Fruit fly (Drosophila melanogaster) whole organism, embryonic: Measurements from ENCODE around the gene CG43922.

Experiments used
- Abd-B ChIP-seq: fragments of 200-800 bp; sonication (Bioruptor generic); optimal IDR thresholded peaks from 2 replicates; lab custom pipeline; 2018; ENCODE audit warnings: missing biosample characterization, mild to moderate bottlenecking, missing genetic modification characterization, moderate library complexity
- Asciz ChIP-seq: fragments of 200-800 bp; sonication (Bioruptor generic); optimal IDR thresholded peaks from 2 replicates; lab custom pipeline; 2017; ENCODE audit warnings: missing biosample characterization, mild to moderate bottlenecking, missing genetic modification characterization, missing genetic modification reagents
- C15 ChIP-seq: fragments of 200-800 bp; sonication (Bioruptor generic); IDR thresholded peaks from 3 replicates; pipeline ENCODE4 v1.3.6; 2022; ENCODE audit warnings: missing biosample characterization, missing genetic modification characterization
- CG10431 ChIP-seq: fragments of 200-800 bp; sonication (Bioruptor generic); optimal IDR thresholded peaks from 3 replicates; lab custom pipeline; 2018; ENCODE audit warnings: missing biosample characterization, mild to moderate bottlenecking, missing genetic modification characterization
- CG10565 ChIP-seq: fragments of 200-800 bp; sonication (Bioruptor generic); optimal IDR thresholded peaks from 3 replicates; lab custom pipeline; 2016; ENCODE audit warnings: missing biosample characterization, mild to moderate bottlenecking, missing genetic modification characterization
- CG10654 ChIP-seq: fragments of 200-800 bp; sonication (Bioruptor generic); optimal IDR thresholded peaks from 2 replicates; lab custom pipeline; 2016; ENCODE audit warnings: missing biosample characterization, missing genetic modification characterization
- CG11093 ChIP-seq: fragments of 200-800 bp; sonication (Bioruptor generic); IDR thresholded peaks from 3 replicates; pipeline ENCODE4 v1.3.6; 2022; ENCODE audit warnings: missing biosample characterization, missing genetic modification characterization
- CG12104 ChIP-seq: fragments of 200-800 bp; sonication (Bioruptor generic); optimal IDR thresholded peaks from 3 replicates; lab custom pipeline; 2016; ENCODE audit warnings: missing biosample characterization, missing genetic modification characterization
- CG12299 ChIP-seq: fragments of 200-800 bp; sonication (Bioruptor generic); optimal IDR thresholded peaks from 2 replicates; lab custom pipeline; 2018; ENCODE audit warnings: missing biosample characterization, mild to moderate bottlenecking, missing genetic modification characterization
- CG13287 ChIP-seq: fragments of 200-800 bp; sonication (Bioruptor generic); IDR thresholded peaks from 2 replicates; pipeline ENCODE4 v1.3.6; 2022; ENCODE audit warnings: missing biosample characterization, missing genetic modification characterization; ENCODE audit not compliant: partially characterized antibody
- CG13775 ChIP-seq: fragments of 200-800 bp; sonication (Bioruptor generic); optimal IDR thresholded peaks from 3 replicates; lab custom pipeline; 2017; ENCODE audit warnings: missing biosample characterization, mild to moderate bottlenecking, missing genetic modification characterization
- CG14050 ChIP-seq: fragments of 200-800 bp; sonication (Bioruptor generic); IDR thresholded peaks from 3 replicates; pipeline ENCODE4 v1.3.6; 2022; ENCODE audit warnings: missing biosample characterization, missing genetic modification characterization
- CG14965 ChIP-seq: fragments of 200-800 bp; sonication (Bioruptor generic); optimal IDR thresholded peaks from 2 replicates; lab custom pipeline; 2016; ENCODE audit warnings: missing biosample characterization, missing genetic modification characterization, borderline replicate concordance
- CG15514 ChIP-seq: fragments of 200-800 bp; sonication (Bioruptor generic); optimal IDR thresholded peaks from 3 replicates; lab custom pipeline; 2017; ENCODE audit warnings: missing biosample characterization, missing genetic modification characterization, mild to moderate bottlenecking, moderate library complexity, missing genetic modification reagents
- CG1603 ChIP-seq: fragments of 200-800 bp; sonication (Bioruptor generic); optimal IDR thresholded peaks from 2 replicates; lab custom pipeline; 2019; ENCODE audit warnings: missing biosample characterization, mild to moderate bottlenecking, missing genetic modification characterization, moderate library complexity
- CG16863 ChIP-seq: fragments of 200-800 bp; sonication (Bioruptor generic); optimal IDR thresholded peaks from 3 replicates; lab custom pipeline; 2016; ENCODE audit warnings: missing biosample characterization, missing genetic modification characterization
- CG17361 ChIP-seq: fragments of 200-800 bp; sonication (Bioruptor generic); IDR thresholded peaks from 3 replicates; pipeline ENCODE4 v1.3.6; 2022; ENCODE audit warnings: missing biosample characterization, missing genetic modification characterization
- CG17912 ChIP-seq: fragments of 200-800 bp; sonication (Bioruptor generic); optimal IDR thresholded peaks from 2 replicates; lab custom pipeline; 2018; ENCODE audit warnings: missing biosample characterization, mild to moderate bottlenecking, missing genetic modification characterization
- CG3281 ChIP-seq: fragments of 200-800 bp; sonication (Bioruptor generic); optimal IDR thresholded peaks from 3 replicates; lab custom pipeline; 2017; ENCODE audit warnings: missing biosample characterization, mild to moderate bottlenecking, missing genetic modification characterization
- CG43689 ChIP-seq: fragments of 200-800 bp; sonication (Bioruptor generic); IDR thresholded peaks from 2 replicates; pipeline ENCODE4 v1.3.6; 2022; ENCODE audit warnings: missing biosample characterization, missing genetic modification characterization
- CG4404 ChIP-seq: fragments of 200-800 bp; sonication (Bioruptor generic); IDR thresholded peaks from 2 replicates; pipeline ENCODE4 v1.3.6; 2022; ENCODE audit warnings: missing biosample characterization, missing genetic modification characterization
- CG6254 ChIP-seq: fragments of 200-800 bp; sonication (Bioruptor generic); optimal IDR thresholded peaks from 3 replicates; lab custom pipeline; 2017; ENCODE audit warnings: mild to moderate bottlenecking, missing biosample characterization, missing genetic modification reagents, missing genetic modification characterization
- CG6854 ChIP-seq: fragments of 200-800 bp; sonication (Bioruptor generic); optimal IDR thresholded peaks from 3 replicates; lab custom pipeline; 2017; ENCODE audit warnings: missing biosample characterization, mild to moderate bottlenecking, missing genetic modification characterization
- CG7271 ChIP-seq: fragments of 200-800 bp; sonication (Bioruptor generic); optimal IDR thresholded peaks from 2 replicates; lab custom pipeline; 2018; ENCODE audit warnings: missing biosample characterization, mild to moderate bottlenecking, missing genetic modification characterization, moderate library complexity
- CG7357 ChIP-seq: fragments of 200-800 bp; sonication (Bioruptor generic); IDR thresholded peaks from 3 replicates; pipeline ENCODE4 v1.3.6; 2022; ENCODE audit warnings: missing biosample characterization, missing genetic modification characterization
- CG8089 ChIP-seq: fragments of 200-800 bp; sonication (Bioruptor generic); optimal IDR thresholded peaks from 3 replicates; lab custom pipeline; 2016; ENCODE audit warnings: missing biosample characterization, missing genetic modification characterization
- CG8924 ChIP-seq: fragments of 200-800 bp; optimal IDR thresholded peaks from 3 replicates; lab custom pipeline; 2019; ENCODE audit warnings: missing biosample characterization, mild to moderate bottlenecking, missing genetic modification characterization, moderate library complexity
- CTCF ChIP-seq: fragments of 200-800 bp; sonication (Bioruptor generic); optimal IDR thresholded peaks from 2 replicates; lab custom pipeline; 2017; ENCODE audit warnings: missing biosample characterization, mild to moderate bottlenecking, missing genetic modification characterization, moderate library complexity
- CkIIα-i1 ChIP-seq: fragments of 200-800 bp; sonication (Bioruptor generic); IDR thresholded peaks from 2 replicates; pipeline ENCODE4 v1.3.6; 2022; ENCODE audit warnings: missing biosample characterization, missing genetic modification characterization
- Dfd ChIP-seq, 2 experiments: fragments of >200 bp; optimal IDR thresholded peaks; 2 replicates each; lab custom pipeline; 2017; ENCODE audit warnings: missing biosample characterization in 2 of 2, missing genetic modification characterization in 2 of 2
- Fer1 ChIP-seq: fragments of 200-800 bp; sonication (Bioruptor generic); optimal IDR thresholded peaks from 2 replicates; lab custom pipeline; 2017; ENCODE audit warnings: missing biosample characterization, mild to moderate bottlenecking, missing genetic modification characterization
- Hmr ChIP-seq: fragments of 200-800 bp; sonication (Bioruptor generic); optimal IDR thresholded peaks from 3 replicates; lab custom pipeline; 2017; ENCODE audit warnings: mild to moderate bottlenecking, missing biosample characterization, missing genetic modification reagents, missing genetic modification characterization
- Hsf ChIP-seq: fragments of 200-800 bp; sonication (Bioruptor generic); optimal IDR thresholded peaks from 3 replicates; lab custom pipeline; 2016; ENCODE audit warnings: missing biosample characterization, missing genetic modification characterization
- MESR4 ChIP-seq: fragments of 200-800 bp; sonication (Bioruptor generic); optimal IDR thresholded peaks from 2 replicates; lab custom pipeline; 2018; ENCODE audit warnings: missing biosample characterization, mild to moderate bottlenecking, missing genetic modification characterization, moderate library complexity
- Nf-YA ChIP-seq: fragments of 200-800 bp; sonication (Bioruptor generic); IDR thresholded peaks from 2 replicates; pipeline ENCODE4 v1.3.6; 2022; ENCODE audit warnings: missing biosample characterization, missing genetic modification characterization
- Side ChIP-seq: fragments of 200-800 bp; sonication (Bioruptor generic); optimal IDR thresholded peaks from 2 replicates; lab custom pipeline; 2016; ENCODE audit warnings: missing biosample characterization, missing genetic modification characterization
- Vsx1 ChIP-seq: fragments of 200-800 bp; sonication (Bioruptor generic); optimal IDR thresholded peaks from 2 replicates; lab custom pipeline; 2017; ENCODE audit warnings: missing biosample characterization, mild to moderate bottlenecking, missing genetic modification characterization, missing genetic modification reagents
- al ChIP-seq: fragments of 200-800 bp; sonication (Bioruptor generic); IDR thresholded peaks from 2 replicates; pipeline ENCODE4 v1.3.6; 2022; ENCODE audit warnings: missing biosample characterization, missing genetic modification characterization
- chn ChIP-seq: fragments of 200-800 bp; sonication (Bioruptor generic); optimal IDR thresholded peaks from 2 replicates; lab custom pipeline; 2016; ENCODE audit warnings: missing biosample characterization, missing genetic modification characterization
- dmrt99B ChIP-seq: fragments of 200-800 bp; sonication (Bioruptor generic); optimal IDR thresholded peaks from 2 replicates; lab custom pipeline; 2018; ENCODE audit warnings: missing biosample characterization, mild to moderate bottlenecking, missing genetic modification characterization, moderate library complexity
- gem ChIP-seq: fragments of 200-800 bp; sonication (Bioruptor generic); optimal IDR thresholded peaks from 2 replicates; lab custom pipeline; 2019; ENCODE audit warnings: missing biosample characterization, mild to moderate bottlenecking, missing genetic modification characterization, moderate library complexity
- insv ChIP-seq, 2 experiments: fragments of 200-800 bp; sonication (Bioruptor generic); optimal IDR thresholded peaks; 3 replicates each; lab custom pipeline; 2016 to 2018; ENCODE audit warnings: missing biosample characterization in 2 of 2, missing genetic modification characterization in 2 of 2
- lab ChIP-seq: fragments of 200-800 bp; sonication (Bioruptor generic); optimal IDR thresholded peaks from 3 replicates; lab custom pipeline; 2017; ENCODE audit warnings: missing biosample characterization, missing genetic modification characterization, mild to moderate bottlenecking, moderate library complexity, missing genetic modification reagents
- nmo ChIP-seq: fragments of 200-800 bp; sonication (Bioruptor generic); optimal IDR thresholded peaks from 2 replicates; lab custom pipeline; 2018; ENCODE audit warnings: missing biosample characterization, mild to moderate bottlenecking, missing genetic modification characterization, moderate library complexity
- org-1 ChIP-seq: fragments of 200-800 bp; sonication (Bioruptor generic); optimal IDR thresholded peaks from 2 replicates; lab custom pipeline; 2017; ENCODE audit warnings: missing biosample characterization, missing genetic modification characterization
- pita ChIP-seq: fragments of 200-800 bp; sonication (Bioruptor generic); optimal IDR thresholded peaks from 2 replicates; lab custom pipeline; 2017; ENCODE audit warnings: missing biosample characterization, mild to moderate bottlenecking, missing genetic modification characterization
- repo ChIP-seq: fragments of 200-800 bp; sonication (Bioruptor generic); optimal IDR thresholded peaks from 2 replicates; lab custom pipeline; 2016; ENCODE audit warnings: missing biosample characterization, missing genetic modification characterization
- salm ChIP-seq: fragments of 200-800 bp; sonication (Bioruptor generic); optimal IDR thresholded peaks from 2 replicates; lab custom pipeline; 2018; ENCODE audit warnings: missing biosample characterization, mild to moderate bottlenecking, missing genetic modification characterization
- tup ChIP-seq: fragments of 200-800 bp; sonication (Bioruptor generic); optimal IDR thresholded peaks from 2 replicates; lab custom pipeline; 2016; ENCODE audit warnings: missing biosample characterization, mild to moderate bottlenecking, missing genetic modification characterization, moderate library complexity

CG43922 gene

dm6 chr2L:6350984-6351808 is 42.6 kb upstream of the CG43922 start, which contains the start of gene CG9498 (continued):
- TF ChIP-seq CG8089 (GFP tag; lab: Kevin White, UChicago) (no peak), CG8924 (peak; percentile 88), nmo (peak; percentile 74), CG6254 (GFP tag; lab: Kevin White, UChicago) (peak; percentile 23), org-1 (GFP tag; lab: Kevin White, UChicago) (peak; percentile 81), CG11093 (GFP tag; lab: Robert Waterston, UW) (peak; percentile 40; the same call in 1 of the 3 replicates), CG15514 (GFP tag; lab: Kevin White, UChicago) (peak; percentile 75), CG10431 (GFP tag; lab: Kevin White, UChicago) (no peak), Dfd (GFP tag; optimal IDR thresholded peaks at IDR 0.05; lab: Kevin White, UChicago) (no peak), tup (GFP tag; lab: Kevin White, UChicago) (no peak), al (GFP tag; lab: Robert Waterston, UW) (peak; percentile 92), Vsx1 (GFP tag; lab: Kevin White, UChicago) (peak; percentile 93), CG13287 (GFP tag; lab: Robert Waterston, UW) (no peak), salm (tag; lab: Kevin White, UChicago) (peak; percentile 69), CG1603 (tag; lab: Kevin White, UChicago) (no peak), CG14050 (GFP tag; lab: Robert Waterston, UW) (peak; percentile 61; the same call in 2 of the 3 replicates), CG7271 (tag; lab: Kevin White, UChicago) (no peak), CG10654 (GFP tag; lab: Kevin White, UChicago) (peak; percentile 48), CG14965 (GFP tag; lab: Kevin White, UChicago) (no peak), Asciz (peak; percentile 80), insv (GFP tag; optimal IDR thresholded peaks at IDR 0.05; lab: Kevin White, UChicago) (no peak), CG7357 (GFP tag; lab: Robert Waterston, UW) (peak; percentile 69), CG10565 (GFP tag; lab: Kevin White, UChicago) (no peak), dmrt99B (tag; lab: Kevin White, UChicago) (peak; percentile 93), MESR4 (GFP tag; lab: Kevin White, UChicago) (no peak), CG4404 (GFP tag; lab: Robert Waterston, UW) (peak; percentile 63), pita (GFP tag; lab: Kevin White, UChicago) (no peak), CTCF (GFP tag; lab: Kevin White, UChicago) (peak; percentile 27), CkIIα-i1 (GFP tag; lab: Robert Waterston, UW) (no peak), Side (GFP tag; lab: Kevin White, UChicago) (no peak), lab (peak; percentile 96), CG17361 (GFP tag; lab: Robert Waterston, UW) (peak; percentile 86), Hsf (GFP tag; lab: Kevin White, UChicago) (no peak), CG12299 (tag; lab: Kevin White, UChicago) (peak; percentile 79), chn (no peak), CG13775 (GFP tag; lab: Kevin White, UChicago) (peak; percentile 68), C15 (peak; percentile 83), CG3281 (GFP tag; lab: Kevin White, UChicago) (peak; percentile 96), CG17912 (GFP tag; lab: Kevin White, UChicago) (no peak), CG43689 (GFP tag; lab: Robert Waterston, UW) (no peak), CG12104 (GFP tag; lab: Kevin White, UChicago) (peak; percentile 68), Abd-B (GFP tag; lab: Kevin White, UChicago) (peak; percentile 66), CG16863 (GFP tag; lab: Kevin White, UChicago) (no peak), gem (peak; percentile 95), repo (no peak), Fer1 (GFP tag; lab: Kevin White, UChicago) (peak; percentile 94), Hmr (GFP tag; lab: Kevin White, UChicago) (peak; percentile 97), CG6854 (GFP tag; lab: Kevin White, UChicago) (peak; percentile 91), Nf-YA (GFP tag; lab: Robert Waterston, UW) (no peak)
